Worm (Caenorhabditis elegans): ENCODE results near the gene pqn-36.

DNA sequence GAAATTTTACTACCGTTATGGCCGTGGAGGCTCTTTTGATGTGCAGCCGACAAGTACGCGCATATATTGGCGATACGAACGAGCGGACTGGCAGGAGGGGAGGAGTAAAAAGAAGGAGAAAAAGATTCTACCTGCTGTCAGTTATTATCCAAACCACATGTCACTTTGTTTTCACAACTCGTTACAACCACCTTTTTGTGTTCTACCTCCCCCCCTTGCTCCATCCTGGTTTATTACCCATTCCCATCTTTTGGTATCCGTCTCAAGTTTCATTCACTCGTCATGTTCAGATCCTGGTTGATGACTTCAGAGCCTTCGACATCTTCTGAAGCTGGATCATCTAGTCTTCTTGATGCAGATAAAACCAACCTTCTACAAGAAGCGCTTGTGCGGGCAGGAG lies 7.7 kb downstream of the pqn-36 start, which contains the start of gene psa-3:
- TF ChIP-seq grh-1 (GFP tag; IDR thresholded peaks at IDR 0.05) (no peak), ztf-11 (tag; optimal IDR thresholded peaks at IDR 0.05) (no peak), nhr-20 (tag; optimal IDR thresholded peaks at IDR 0.05) (no peak), aha-1 (tag; optimal IDR thresholded peaks at IDR 0.05) (no peak), sptf-1 (tag; optimal IDR thresholded peaks at IDR 0.05) (no peak), fkh-10 (GFP tag; optimal IDR thresholded peaks at IDR 0.05) (no peak), pqm-1 (tag; optimal IDR thresholded peaks at IDR 0.05) (no peak), hlh-17 (GFP tag; optimal IDR thresholded peaks at IDR 0.05; ENCODE audit: borderline replicate concordance) (no peak)
